Worm (Caenorhabditis elegans): Measurements from ENCODE around the gene srb-17.

ce11 chrIV:10442904-10443303, 14.1 kb downstream of the srb-17 start:
- TF ChIP-seq lsy-2 (tag; optimal IDR thresholded peaks at IDR 0.05), result no peak
- TF ChIP-seq elt-1 (tag; optimal IDR thresholded peaks at IDR 0.05), result no peak
- TF ChIP-seq blmp-1 (tag; optimal IDR thresholded peaks at IDR 0.05; ENCODE audit: insufficient read depth), result no peak
- TF ChIP-seq elt-3 (tag; optimal IDR thresholded peaks at IDR 0.05), result no peak
- no peak for TF ChIP-seq fos-1 (tag; optimal IDR thresholded peaks at IDR 0.05)
